Fruit fly (Drosophila melanogaster) whole organism, pupa: ENCODE measurements around the gene QIL1.

ENCODE experiments used
- CG10348 ChIP-seq: fragments of 200-800 bp; sonication (Bioruptor generic); IDR thresholded peaks from 2 replicates; pipeline ENCODE4 v1.3.6; 2022; ENCODE audit warnings: missing biosample characterization, missing genetic modification characterization
- CG12605 ChIP-seq: fragments of 200-800 bp; sonication (Bioruptor generic); IDR thresholded peaks from 2 replicates; pipeline ENCODE4 v1.3.6; 2022; ENCODE audit warnings: missing biosample characterization, missing genetic modification characterization
- CG13204 ChIP-seq: fragments of 200-800 bp; sonication (Bioruptor generic); optimal IDR thresholded peaks from 2 replicates; lab custom pipeline; 2018; ENCODE audit warnings: missing biosample characterization, mild to moderate bottlenecking, missing genetic modification characterization, moderate library complexity
- CG14655 ChIP-seq: fragments of 200-800 bp; sonication (Bioruptor generic); optimal IDR thresholded peaks from 3 replicates; lab custom pipeline; 2017; ENCODE audit warnings: mild to moderate bottlenecking, missing biosample characterization, missing genetic modification reagents, missing genetic modification characterization
- CG15710 ChIP-seq: fragments of 200-800 bp; sonication (Bioruptor generic); optimal IDR thresholded peaks from 2 replicates; lab custom pipeline; 2018; ENCODE audit warnings: missing biosample characterization, mild to moderate bottlenecking, missing genetic modification characterization, moderate library complexity
- CG17806 ChIP-seq: fragments of 200-800 bp; sonication (Bioruptor generic); optimal IDR thresholded peaks from 2 replicates; lab custom pipeline; 2018; ENCODE audit warnings: missing biosample characterization, mild to moderate bottlenecking, missing genetic modification characterization, moderate library complexity
- CG32121 ChIP-seq: fragments of 200-800 bp; sonication (Bioruptor generic); IDR thresholded peaks from 2 replicates; pipeline ENCODE4 v1.3.6; 2022; ENCODE audit warnings: missing biosample characterization, missing genetic modification characterization
- CG34367 ChIP-seq: fragments of 200-800 bp; sonication (Bioruptor generic); optimal IDR thresholded peaks from 2 replicates; lab custom pipeline; 2018; ENCODE audit warnings: missing biosample characterization, mild to moderate bottlenecking, missing genetic modification characterization
- CG4496 ChIP-seq: fragments of 200-800 bp; sonication (Bioruptor generic); IDR thresholded peaks from 3 replicates; pipeline ENCODE4 v1.3.6; 2022; ENCODE audit warnings: missing biosample characterization, missing genetic modification characterization
- CG8159 ChIP-seq: fragments of 200-800 bp; sonication (Bioruptor generic); optimal IDR thresholded peaks from 3 replicates; lab custom pipeline; 2018; ENCODE audit warnings: missing biosample characterization, mild to moderate bottlenecking, missing genetic modification characterization, moderate library complexity
- CG8301 ChIP-seq: fragments of 200-800 bp; sonication (Bioruptor generic); optimal IDR thresholded peaks from 2 replicates; lab custom pipeline; 2018; ENCODE audit warnings: missing biosample characterization, mild to moderate bottlenecking, missing genetic modification characterization
- CG9948 ChIP-seq: fragments of 200-800 bp; sonication (Bioruptor generic); optimal IDR thresholded peaks from 2 replicates; lab custom pipeline; 2018; ENCODE audit warnings: missing biosample characterization, mild to moderate bottlenecking, missing genetic modification characterization, moderate library complexity
- D1 ChIP-seq: fragments of 200-800 bp; sonication (Bioruptor generic); optimal IDR thresholded peaks from 2 replicates; lab custom pipeline; 2018; ENCODE audit warnings: missing biosample characterization, mild to moderate bottlenecking, missing genetic modification characterization, moderate library complexity
- EcR ChIP-seq: fragments of 200-800 bp; sonication (Bioruptor generic); optimal IDR thresholded peaks from 3 replicates; lab custom pipeline; 2019; ENCODE audit warnings: missing biosample characterization, missing genetic modification characterization, mild to moderate bottlenecking, moderate library complexity, missing genetic modification reagents
- Ets98B ChIP-seq: fragments of 200-800 bp; sonication (Bioruptor generic); IDR thresholded peaks from 2 replicates; pipeline ENCODE4 v1.3.6; 2022; ENCODE audit warnings: missing biosample characterization, missing genetic modification characterization
- Pif1A ChIP-seq: fragments of 200-800 bp; sonication (Bioruptor generic); optimal IDR thresholded peaks from 3 replicates; lab custom pipeline; 2016; ENCODE audit warnings: missing biosample characterization, missing genetic modification characterization
- Pif1B ChIP-seq: fragments of 200-800 bp; sonication (Bioruptor generic); optimal IDR thresholded peaks from 3 replicates; lab custom pipeline; 2016; ENCODE audit warnings: missing biosample characterization, missing genetic modification characterization
- Snoo ChIP-seq: fragments of 200-800 bp; sonication (Bioruptor generic); optimal IDR thresholded peaks from 3 replicates; lab custom pipeline; 2017; ENCODE audit warnings: missing biosample characterization, mild to moderate bottlenecking, missing genetic modification characterization, inconsistent platforms
- fd96Ca ChIP-seq: fragments of 200-800 bp; sonication (Bioruptor generic); IDR thresholded peaks from 3 replicates; pipeline ENCODE4 v1.3.6; 2022; ENCODE audit warnings: missing biosample characterization, missing genetic modification characterization
- gl ChIP-seq: fragments of 200-800 bp; sonication (Bioruptor generic); optimal IDR thresholded peaks from 2 replicates; lab custom pipeline; 2018; ENCODE audit warnings: missing biosample characterization, mild to moderate bottlenecking, missing genetic modification characterization

The QIL1 gene

DNA sequence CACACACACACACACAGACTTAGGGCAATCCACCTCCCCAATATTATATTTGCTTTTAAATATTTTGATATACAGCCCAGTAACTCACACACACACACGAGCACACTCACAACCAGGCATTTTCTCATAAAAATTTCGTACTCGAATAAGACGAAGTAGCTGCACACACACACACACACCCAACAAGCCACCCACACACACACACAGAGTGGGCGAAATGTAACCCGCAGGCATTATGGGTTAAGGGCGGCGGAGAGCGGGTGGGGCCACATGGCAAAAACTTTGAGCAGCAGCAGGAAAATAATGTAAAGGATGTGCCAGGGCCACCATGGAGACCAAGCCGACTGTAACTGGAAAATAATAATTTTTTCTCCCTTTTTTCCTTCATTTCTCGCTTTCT lies 24.1 kb upstream of the QIL1 start:
- TF ChIP-seq gl (no peak), CG4496 (GFP tag; lab: Robert Waterston, UW) (no peak), CG17806 (tag; lab: Kevin White, UChicago) (no peak), EcR (GFP tag; lab: Kevin White, UChicago) (no peak), CG10348 (GFP tag; lab: Robert Waterston, UW) (no peak), CG32121 (GFP tag; lab: Robert Waterston, UW) (no peak), CG13204 (GFP tag; lab: Kevin White, UChicago) (no peak), CG12605 (no peak), CG8301 (tag; lab: Kevin White, UChicago) (no peak), Pif1A (GFP tag; lab: Kevin White, UChicago) (no peak), Pif1B (no peak), CG14655 (no peak)
- TF ChIP-seq, all 21 proteins: peak for 0

DNA sequence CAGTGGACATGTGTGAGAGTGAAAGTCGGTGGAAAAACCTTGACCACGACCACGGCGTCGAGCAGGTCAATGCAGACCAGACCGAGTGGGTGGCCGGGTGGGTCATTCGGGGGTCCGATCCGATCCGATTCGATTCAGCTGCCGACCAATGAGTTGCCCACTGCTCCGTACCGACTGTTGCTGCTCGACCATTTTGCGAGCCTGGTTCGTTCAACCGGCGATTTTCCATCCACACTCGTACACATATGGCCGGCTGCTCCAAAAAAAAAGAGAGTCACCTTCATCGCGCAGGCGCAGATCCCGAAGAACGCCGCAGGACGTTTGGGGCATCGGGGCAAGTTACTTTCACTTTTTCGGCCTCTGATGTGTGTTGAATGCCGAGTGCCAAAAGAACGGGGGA lies 21.2 kb upstream of the QIL1 start:
- TF ChIP-seq EcR (GFP tag; lab: Kevin White, UChicago), result no peak
- TF ChIP-seq Snoo (tag; lab: Kevin White, UChicago), result no peak
- no peak for TF ChIP-seq Pif1A (GFP tag; lab: Kevin White, UChicago)
- TF ChIP-seq CG17806 (tag; lab: Kevin White, UChicago), result no peak
- TF ChIP-seq CG12605, result no peak
- no peak for TF ChIP-seq CG10348 (GFP tag; lab: Robert Waterston, UW)
- TF ChIP-seq, all 21 proteins: peak for 0

DNA sequence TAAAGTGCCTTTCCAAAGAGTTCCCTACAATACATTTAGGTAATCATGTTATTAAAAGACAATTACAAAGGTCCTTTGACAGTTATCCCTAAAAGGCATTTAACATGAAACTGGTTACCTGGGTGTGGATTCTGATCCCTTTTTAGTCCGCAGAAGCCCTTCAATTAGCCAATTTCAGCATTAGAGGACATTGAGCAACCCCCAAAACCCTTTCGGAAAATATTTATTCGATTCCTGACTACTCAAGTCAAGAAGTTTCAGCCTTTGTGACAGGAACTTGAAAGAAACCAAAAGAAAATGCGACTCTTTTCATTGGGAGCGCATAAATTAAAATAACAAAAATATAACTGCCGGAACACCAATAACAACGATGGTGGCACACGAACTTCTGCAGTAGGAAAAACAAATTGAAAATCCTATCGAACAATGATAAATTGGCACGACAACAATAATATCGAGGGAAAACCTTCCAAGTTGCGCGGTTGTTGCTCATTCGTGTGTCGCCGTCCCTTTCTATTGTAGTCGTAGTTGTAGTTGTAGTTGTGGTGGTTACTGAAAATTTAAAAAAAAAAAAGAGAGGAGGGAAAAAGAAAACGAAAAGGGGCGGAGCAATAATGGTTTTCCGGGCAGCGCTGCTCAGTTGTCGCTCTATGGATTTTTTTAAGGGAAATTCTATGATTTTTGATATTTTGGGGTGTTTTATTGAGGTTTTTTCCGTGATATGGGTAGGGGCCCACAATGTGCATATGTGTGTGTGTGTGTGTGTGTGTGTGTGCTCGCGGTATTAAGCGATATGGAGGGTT lies 19.9 kb upstream of the QIL1 start:
- TF ChIP-seq gl (no peak), D1 (tag; lab: Kevin White, UChicago) (no peak), CG9948 (tag; lab: Kevin White, UChicago) (no peak), fd96Ca (GFP tag; lab: Robert Waterston, UW) (no peak), CG12605 (no peak), CG15710 (tag; lab: Kevin White, UChicago) (no peak), EcR (GFP tag; lab: Kevin White, UChicago) (no peak), CG8301 (tag; lab: Kevin White, UChicago) (no peak), CG32121 (GFP tag; lab: Robert Waterston, UW) (no peak), Ets98B (GFP tag; lab: Robert Waterston, UW) (no peak), CG34367 (no peak), CG13204 (GFP tag; lab: Kevin White, UChicago) (no peak), CG8159 (no peak), Pif1B (no peak)

DNA sequence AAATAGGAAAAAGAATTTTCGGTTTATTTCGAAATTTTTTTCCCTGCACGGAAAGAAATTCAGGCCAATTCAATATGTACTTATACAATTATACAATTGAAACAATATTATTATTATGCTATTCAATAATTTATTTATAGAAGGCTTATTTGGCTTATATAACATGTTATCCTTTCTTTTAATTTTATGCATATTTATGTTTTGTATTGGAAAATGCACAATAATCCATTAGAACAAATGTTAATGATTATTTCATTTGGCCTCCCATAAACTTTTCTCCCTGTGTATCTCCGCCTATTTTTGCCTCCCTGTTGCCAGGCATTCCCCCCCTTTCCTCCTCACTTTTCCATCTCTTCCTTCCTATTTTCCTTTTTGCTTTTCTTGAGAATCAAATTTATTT lies 17.9 kb upstream of the QIL1 start:
- TF ChIP-seq Snoo (tag; lab: Kevin White, UChicago) (no peak), fd96Ca (GFP tag; lab: Robert Waterston, UW) (no peak), EcR (GFP tag; lab: Kevin White, UChicago) (no peak), Pif1B (no peak), CG10348 (GFP tag; lab: Robert Waterston, UW) (no peak), gl (no peak), CG9948 (tag; lab: Kevin White, UChicago) (no peak), Pif1A (GFP tag; lab: Kevin White, UChicago) (no peak), CG32121 (GFP tag; lab: Robert Waterston, UW) (no peak), CG8159 (no peak)
- TF ChIP-seq, all 21 proteins: peak for 0

dm6 chr3L:17457695-17458242 lies 8.0 kb upstream of the QIL1 start:
- peak; percentile 14 for TF ChIP-seq CG8159
- no peak for TF ChIP-seq CG32121 (GFP tag; lab: Robert Waterston, UW)
- TF ChIP-seq, all 21 proteins: peak for 1

dm6 chr3L:17458856-17459518 lies 6.8 kb upstream of the QIL1 start:
- no peak for TF ChIP-seq Snoo (tag; lab: Kevin White, UChicago)
- TF ChIP-seq, all 21 proteins: peak for 0

DNA sequence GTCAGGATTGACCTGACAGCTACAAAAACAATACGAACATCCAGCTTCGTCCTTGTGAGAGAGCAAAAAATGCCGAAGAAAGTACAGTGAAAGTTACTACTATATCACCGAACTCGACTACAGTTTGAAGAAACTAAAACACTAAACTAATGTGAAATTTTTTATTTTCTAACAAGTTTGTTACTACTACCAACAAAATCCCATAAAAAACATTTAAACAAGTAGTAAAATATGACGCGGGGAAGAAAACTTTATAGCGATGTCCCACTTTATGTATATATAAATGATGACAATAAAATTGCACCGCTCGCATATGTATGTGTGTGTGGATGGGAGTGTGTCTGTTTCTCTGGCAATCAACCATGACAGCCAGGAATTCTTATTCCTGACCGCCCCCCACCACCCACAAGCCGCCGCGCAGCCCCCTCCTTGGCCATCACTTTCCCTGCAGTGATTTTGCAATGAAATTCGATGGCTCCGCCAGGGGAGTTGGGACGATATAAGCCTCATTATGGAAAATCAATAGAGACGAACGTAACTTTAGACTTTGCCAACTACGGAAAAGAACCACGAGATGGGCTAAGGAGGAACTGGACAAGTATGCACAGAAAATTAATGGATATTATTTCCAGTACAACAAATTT lies 4.3 kb upstream of the QIL1 start:
- TF ChIP-seq CG10348 (GFP tag; lab: Robert Waterston, UW) (no peak), CG9948 (tag; lab: Kevin White, UChicago) (no peak), CG12605 (no peak)
